Worm (Caenorhabditis elegans) whole organism, L4 larva: ENCODE data around the gene mop-25.2.

Source experiments
- D1046.2 ChIP-seq: fragments of 200-800 bp; sonication (Bioruptor generic); IDR thresholded peaks from 2 replicates; pipeline ENCODE4 v1.3.6; 2022; ENCODE audit warnings: missing genetic modification characterization, missing compliant biosample characterization
- F26F4.8 ChIP-seq: fragments of 200-800 bp; sonication (Bioruptor generic); conservative IDR thresholded peaks from 2 replicates; pipeline ENCODE4 v1.3.6; 2022; ENCODE audit warnings: missing genetic modification characterization, missing compliant biosample characterization
- F44E2.7 ChIP-seq: fragments of 200-800 bp; sonication (Bioruptor generic); IDR thresholded peaks from 2 replicates; pipeline ENCODE4 v2.1.2; 2022; ENCODE audit warnings: missing genetic modification characterization, missing compliant biosample characterization
- T20F7.1 ChIP-seq: fragments of 200-800 bp; sonication (Bioruptor generic); optimal IDR thresholded peaks from 2 replicates; lab custom pipeline; 2018; ENCODE audit warnings: mild to moderate bottlenecking, missing genetic modification characterization, missing compliant biosample characterization
- T26A8.4 ChIP-seq: fragments of 200-800 bp; sonication (Bioruptor generic); IDR thresholded peaks from 2 replicates; pipeline ENCODE4 v1.3.6; 2022; ENCODE audit warnings: missing genetic modification characterization, missing compliant biosample characterization
- Y75B8A.6 ChIP-seq: fragments of 200-800 bp; sonication (Bioruptor generic); IDR thresholded peaks from 2 replicates; pipeline ENCODE4 v1.3.6; 2022; ENCODE audit warnings: missing genetic modification reagents, missing genetic modification characterization, missing compliant biosample characterization
- ZK337.2 ChIP-seq: fragments of 200-800 bp; sonication (Bioruptor generic); IDR thresholded peaks from 2 replicates; pipeline ENCODE4 v1.3.6; 2022; ENCODE audit warnings: missing genetic modification reagents, missing genetic modification characterization, missing compliant biosample characterization
- ZK546.5 ChIP-seq, 2 experiments: sonication (generic microtip); optimal IDR thresholded peaks; 2 replicates each; lab custom pipeline; 2017; ENCODE audit warnings: missing biosample characterization in 2 of 2, missing genetic modification characterization in 2 of 2
- aha-1 ChIP-seq: fragments of 150-350 bp; peaks from one replicate; lab custom pipeline; 2014; ENCODE audit warnings: missing biosample characterization, missing genetic modification characterization
- ceh-44 ChIP-seq: fragments of 200-800 bp; sonication (Bioruptor generic); IDR thresholded peaks from 2 replicates; pipeline ENCODE4 v1.3.6; 2022; ENCODE audit warnings: missing genetic modification reagents, missing genetic modification characterization, missing compliant biosample characterization
- ceh-82 ChIP-seq: sonication (generic microtip); optimal IDR thresholded peaks from 2 replicates; lab custom pipeline; 2017; ENCODE audit warnings: missing biosample characterization, missing genetic modification characterization
- ces-1 ChIP-seq: fragments of 150-350 bp; sonication (generic microtip); optimal IDR thresholded peaks from 4 replicates; lab custom pipeline; 2014; ENCODE audit warnings: missing biosample characterization, missing genetic modification reagents, missing genetic modification characterization
- daf-16 ChIP-seq, 3 experiments: sonication (generic microtip); optimal IDR thresholded peaks; 2 replicates each; lab custom pipeline; 2016 to 2017; ENCODE audit warnings: missing genetic modification characterization in 3 of 3, missing genetic modification reagents in 3 of 3, mild to moderate bottlenecking in 2 of 3, missing compliant biosample characterization in 2 of 3, missing biosample characterization in 1 of 3, moderate library complexity in 1 of 3
- daf-8 ChIP-seq: fragments of 200-800 bp; sonication (Bioruptor generic); IDR thresholded peaks from 2 replicates; pipeline ENCODE4 v1.3.6; 2022; ENCODE audit warnings: missing genetic modification characterization, missing compliant biosample characterization
- dmd-6 ChIP-seq: fragments of 200-800 bp; sonication (Bioruptor generic); IDR thresholded peaks from 2 replicates; pipeline ENCODE4 v1.3.6; 2022; ENCODE audit warnings: missing genetic modification reagents, missing genetic modification characterization, missing compliant biosample characterization
- dmd-9 ChIP-seq: fragments of 200-800 bp; sonication (Bioruptor generic); IDR thresholded peaks from 2 replicates; pipeline ENCODE4 v1.3.6; 2022; ENCODE audit warnings: missing genetic modification reagents, missing genetic modification characterization, missing compliant biosample characterization
- dpl-1 ChIP-seq: fragments of 150-350 bp; optimal IDR thresholded peaks from 2 replicates; lab custom pipeline; 2014; ENCODE audit warnings: missing biosample characterization, missing genetic modification reagents, missing genetic modification characterization
- duxl-1 ChIP-seq: sonication (generic microtip); optimal IDR thresholded peaks from 2 replicates; lab custom pipeline; 2016; ENCODE audit warnings: mild to moderate bottlenecking, missing genetic modification characterization, moderate library complexity, missing compliant biosample characterization; ENCODE audit not compliant: poor library complexity
- egl-43 ChIP-seq: fragments of 200-800 bp; sonication (Bioruptor generic); IDR thresholded peaks from 2 replicates; pipeline ENCODE4 v1.3.6; 2022; ENCODE audit warnings: missing genetic modification reagents, missing genetic modification characterization, missing compliant biosample characterization
- fos-1 ChIP-seq: fragments of 150-350 bp; optimal IDR thresholded peaks from 2 replicates; lab custom pipeline; 2014; ENCODE audit warnings: missing biosample characterization, missing genetic modification characterization
- hif-1 ChIP-seq, 2 experiments: sonication (generic microtip); optimal IDR thresholded peaks; 2 replicates each; lab custom pipeline; 2016 to 2017; ENCODE audit warnings: missing compliant biosample characterization in 2 of 2, missing genetic modification characterization in 2 of 2, missing genetic modification reagents in 2 of 2, missing genotype in 2 of 2, mild to moderate bottlenecking in 1 of 2
- hlh-11 ChIP-seq: fragments of 200-800 bp; sonication (Bioruptor generic); optimal IDR thresholded peaks from 2 replicates; lab custom pipeline; 2018; ENCODE audit warnings: mild to moderate bottlenecking, missing genetic modification characterization, missing compliant biosample characterization
- hlh-30 ChIP-seq: sonication (generic microtip); optimal IDR thresholded peaks from 2 replicates; lab custom pipeline; 2017; ENCODE audit warnings: antibody characterized with exemption, mild to moderate bottlenecking, missing genetic modification characterization, missing compliant biosample characterization; ENCODE audit not compliant: insufficient read depth
- hmg-1.1 ChIP-seq: fragments of 200-800 bp; sonication (Bioruptor generic); IDR thresholded peaks from 2 replicates; pipeline ENCODE4 v1.3.6; 2022; ENCODE audit warnings: missing genetic modification reagents, missing genetic modification characterization, missing compliant biosample characterization
- lin-1 ChIP-seq: fragments of 200-800 bp; sonication (Bioruptor generic); IDR thresholded peaks from 2 replicates; pipeline ENCODE4 v1.3.6; 2022; ENCODE audit warnings: missing genetic modification reagents, missing genetic modification characterization, missing compliant biosample characterization
- lin-38 ChIP-seq: fragments of 200-800 bp; sonication (Bioruptor generic); IDR thresholded peaks from 2 replicates; pipeline ENCODE4 v1.3.6; 2022; ENCODE audit warnings: missing genetic modification reagents, missing genetic modification characterization, missing compliant biosample characterization
- lir-3 ChIP-seq: sonication (generic microtip); optimal IDR thresholded peaks from 2 replicates; lab custom pipeline; 2016; ENCODE audit warnings: mild to moderate bottlenecking, missing genetic modification characterization, missing compliant biosample characterization
- lsy-2 ChIP-seq, 2 experiments: fragments of 150-350 bp in 1 of 2; sonication (generic microtip) in 1 of 2; optimal IDR thresholded peaks; 2 replicates each; lab custom pipeline; 2014 to 2017; ENCODE audit warnings: missing biosample characterization in 2 of 2, missing genetic modification characterization in 2 of 2
- madf-5 ChIP-seq, 2 experiments: fragments of 200-800 bp; sonication (Bioruptor generic); IDR thresholded peaks; 2 replicates each; pipeline ENCODE4 v1.3.6; 2022; ENCODE audit warnings: missing compliant biosample characterization in 2 of 2, missing genetic modification characterization in 2 of 2
- nhr-10 ChIP-seq: fragments of 150-350 bp; optimal IDR thresholded peaks from 2 replicates; lab custom pipeline; 2014; ENCODE audit warnings: missing biosample characterization, missing genetic modification characterization
- nhr-11 ChIP-seq: fragments of 150-350 bp; optimal IDR thresholded peaks from 2 replicates; lab custom pipeline; 2014; ENCODE audit warnings: missing biosample characterization, missing genetic modification characterization
- nhr-41 ChIP-seq: fragments of 200-800 bp; sonication (Bioruptor generic); IDR thresholded peaks from 2 replicates; pipeline ENCODE4 v1.3.6; 2022; ENCODE audit warnings: missing genetic modification reagents, missing genetic modification characterization, missing compliant biosample characterization
- nhr-76 ChIP-seq: fragments of 150-350 bp; optimal IDR thresholded peaks from 2 replicates; lab custom pipeline; 2014; ENCODE audit warnings: missing biosample characterization, missing genetic modification characterization
- snpc-1.2 ChIP-seq: fragments of 200-800 bp; sonication (Bioruptor generic); IDR thresholded peaks from 2 replicates; pipeline ENCODE4 v1.3.6; 2022; ENCODE audit warnings: missing genetic modification reagents, missing genetic modification characterization, missing compliant biosample characterization
- tag-97 ChIP-seq: fragments of 200-800 bp; sonication (Bioruptor generic); IDR thresholded peaks from 2 replicates; pipeline ENCODE4 v1.3.6; 2022; ENCODE audit warnings: missing genetic modification characterization, missing compliant biosample characterization
- zag-1 ChIP-seq: fragments of 150-350 bp; optimal IDR thresholded peaks from 2 replicates; lab custom pipeline; 2014; ENCODE audit warnings: missing biosample characterization, missing genetic modification characterization
- zfp-3 ChIP-seq: fragments of 200-800 bp; sonication (Bioruptor generic); conservative IDR thresholded peaks from 2 replicates; pipeline ENCODE4 v1.3.6; 2022; ENCODE audit warnings: missing genetic modification reagents, missing genetic modification characterization, missing compliant biosample characterization
- zip-11 ChIP-seq: fragments of 200-800 bp; sonication (Bioruptor generic); IDR thresholded peaks from 2 replicates; pipeline ENCODE4 v1.3.6; 2022; ENCODE audit warnings: missing genetic modification characterization, missing compliant biosample characterization
- ztf-7 ChIP-seq: fragments of 150-350 bp; optimal IDR thresholded peaks from 2 replicates; lab custom pipeline; 2014; ENCODE audit warnings: missing biosample characterization, missing genetic modification characterization

mop-25.2 gene

ce11 chrII:9746069-9746468 is 42.6 kb upstream of the mop-25.2 start, which contains the start of the genes Y53C12B.1 and nos-3 (continued):
- no peak for TF ChIP-seq ceh-82 (tag; lab: Kevin White, UChicago)
- no peak for TF ChIP-seq tag-97 (GFP tag; lab: Robert Waterston, UW)
- TF ChIP-seq dmd-9 (GFP tag; lab: Robert Waterston, UW) = no peak
- peak; percentile 68 for TF ChIP-seq T20F7.1
- TF ChIP-seq egl-43 (GFP tag; lab: Robert Waterston, UW) = no peak
- peak; percentile 76 for TF ChIP-seq hlh-30 (tag; lab: Kevin White, UChicago)
- TF ChIP-seq fos-1 (tag; lab: Kevin White, UChicago) = no peak
- TF ChIP-seq hif-1 (tag; optimal IDR thresholded peaks at IDR 0.05; lab: Kevin White, UChicago) = peak in 1 of 2 experiments; percentile 45
- TF ChIP-seq madf-5 (GFP tag; IDR thresholded peaks at IDR 0.05; lab: Robert Waterston, UW) = no peak
- no peak for TF ChIP-seq nhr-10 (tag; lab: Kevin White, UChicago)
- peak; percentile 62 for TF ChIP-seq hlh-11 (tag; lab: Kevin White, UChicago)
- TF ChIP-seq F26F4.8 (GFP tag; lab: Robert Waterston, UW) = no peak
- peak; percentile 88 for TF ChIP-seq nhr-11 (tag; lab: Kevin White, UChicago)
- TF ChIP-seq dmd-6 (GFP tag; lab: Robert Waterston, UW) = peak; percentile 41
- peak; percentile 97 for TF ChIP-seq D1046.2 (GFP tag; lab: Robert Waterston, UW)
- no peak for TF ChIP-seq Y75B8A.6 (GFP tag; lab: Robert Waterston, UW)
- peak; percentile 20 for TF ChIP-seq ztf-7 (tag; lab: Kevin White, UChicago)
- TF ChIP-seq zag-1 (tag; lab: Kevin White, UChicago) = no peak
- no peak for TF ChIP-seq zip-11 (GFP tag; lab: Robert Waterston, UW)
- TF ChIP-seq ZK546.5 (tag; optimal IDR thresholded peaks at IDR 0.05; lab: Kevin White, UChicago) = no peak
- no peak for TF ChIP-seq nhr-76
- no peak for TF ChIP-seq F44E2.7 (GFP tag; lab: Robert Waterston, UW)
- no peak for TF ChIP-seq ceh-44 (GFP tag; lab: Robert Waterston, UW)
- no peak for TF ChIP-seq ZK337.2
- TF ChIP-seq nhr-41 (GFP tag; lab: Robert Waterston, UW) = no peak
- TF ChIP-seq lsy-2 (tag; optimal IDR thresholded peaks at IDR 0.05; lab: Kevin White, UChicago) = peak; percentile 95 to 99
- no peak for TF ChIP-seq aha-1 (tag; lab: Kevin White, UChicago)
- TF ChIP-seq daf-16 (GFP tag; optimal IDR thresholded peaks at IDR 0.05; lab: Kevin White, UChicago) = no peak
- peak; percentile 51 for TF ChIP-seq daf-16 (tag; optimal IDR thresholded peaks at IDR 0.05; lab: Kevin White, UChicago)
- TF ChIP-seq lin-38 (GFP tag; lab: Robert Waterston, UW) = peak; percentile 54
- no peak for TF ChIP-seq snpc-1.2 (GFP tag; lab: Robert Waterston, UW)
- no peak for TF ChIP-seq daf-8 (GFP tag; lab: Robert Waterston, UW)
- TF ChIP-seq duxl-1 (tag; lab: Kevin White, UChicago) = no peak
- TF ChIP-seq zfp-3 (GFP tag; lab: Robert Waterston, UW) = no peak
- TF ChIP-seq lir-3 (tag; lab: Kevin White, UChicago) = no peak
- peak; percentile 12; the same call in 1 of the 2 replicates for TF ChIP-seq T26A8.4 (GFP tag; lab: Robert Waterston, UW)
- TF ChIP-seq lin-1 = no peak
- peak; percentile 56 for TF ChIP-seq hmg-1.1
- TF ChIP-seq ces-1 (GFP tag; lab: Kevin White, UChicago) = no peak
- TF ChIP-seq dpl-1 (GFP tag; lab: Kevin White, UChicago) = peak; percentile 80

- TF ChIP-seq tag-97 (GFP tag; lab: Robert Waterston, UW) (no peak), lin-38 (GFP tag; lab: Robert Waterston, UW) (0 out of 2 replicates have a peak, but pooled peaks have one; percentile 9)
- TF ChIP-seq, all 104 proteins: peak for 1
Measured at ce11 chrII:9742784-9743183, 39.3 kb upstream of the mop-25.2 start, which contains the start of gene pno-1. Gene pno-1 (minus strand): TSS chrII:9742884.
